Worm (Caenorhabditis elegans) whole organism, late embryonic: Measurements from ENCODE around the gene T24B8.3.

ENCODE experiments used
- C08G9.2 ChIP-seq: sonication (generic microtip); optimal IDR thresholded peaks from 2 replicates; lab custom pipeline; 2016; ENCODE audit warnings: mild to moderate bottlenecking, missing genetic modification characterization, moderate library complexity, missing compliant biosample characterization
- C38D4.7 ChIP-seq: fragments of 200-800 bp; sonication (Bioruptor generic); optimal IDR thresholded peaks from 2 replicates; lab custom pipeline; 2018; ENCODE audit warnings: mild to moderate bottlenecking, missing genetic modification characterization, moderate library complexity, missing compliant biosample characterization
- F13H6.1 ChIP-seq: sonication (generic microtip); optimal IDR thresholded peaks from 2 replicates; lab custom pipeline; 2016; ENCODE audit warnings: missing genetic modification characterization, missing compliant biosample characterization
- ahr-1 ChIP-seq: sonication (generic microtip); optimal IDR thresholded peaks from 2 replicates; lab custom pipeline; 2016; ENCODE audit warnings: missing genetic modification characterization, missing compliant biosample characterization
- ama-1 ChIP-seq: fragments of 150-350 bp; optimal IDR thresholded peaks from 2 replicates; lab custom pipeline; 2014
- ceh-18 ChIP-seq: sonication (generic microtip); optimal IDR thresholded peaks from 2 replicates; lab custom pipeline; 2016; ENCODE audit warnings: missing genetic modification characterization, missing compliant biosample characterization
- ceh-19 ChIP-seq: fragments of 200-800 bp; sonication (Bioruptor generic); optimal IDR thresholded peaks from 2 replicates; lab custom pipeline; 2018; ENCODE audit warnings: mild to moderate bottlenecking, missing genetic modification characterization, missing compliant biosample characterization
- ceh-2 ChIP-seq: sonication (generic microtip); optimal IDR thresholded peaks from 2 replicates; lab custom pipeline; 2016; ENCODE audit warnings: missing genotype, missing genetic modification characterization, missing compliant biosample characterization
- ceh-22 ChIP-seq: sonication (generic microtip); optimal IDR thresholded peaks from 2 replicates; lab custom pipeline; 2017; ENCODE audit warnings: missing biosample characterization, missing genetic modification characterization
- ceh-24 ChIP-seq: sonication (generic microtip); optimal IDR thresholded peaks from 2 replicates; lab custom pipeline; 2016; ENCODE audit warnings: mild to moderate bottlenecking, missing genetic modification characterization, missing compliant biosample characterization
- ceh-30 ChIP-seq: fragments of 150-350 bp; optimal IDR thresholded peaks from 2 replicates; lab custom pipeline; 2014; ENCODE audit warnings: missing biosample characterization, missing genetic modification characterization
- ceh-34 ChIP-seq: sonication (generic microtip); optimal IDR thresholded peaks from 2 replicates; lab custom pipeline; 2016; ENCODE audit warnings: mild to moderate bottlenecking, missing genetic modification characterization, missing compliant biosample characterization
- ceh-45 ChIP-seq: fragments of 200-800 bp; sonication (Bioruptor generic); IDR thresholded peaks from 2 replicates; pipeline ENCODE4 v1.3.6; 2022; ENCODE audit warnings: missing genetic modification reagents, missing genetic modification characterization, missing compliant biosample characterization
- ceh-48 ChIP-seq: sonication (generic microtip); optimal IDR thresholded peaks from 2 replicates; lab custom pipeline; 2016; ENCODE audit warnings: missing genetic modification characterization, inconsistent platforms, missing compliant biosample characterization
- ceh-9 ChIP-seq: sonication (generic microtip); optimal IDR thresholded peaks from 2 replicates; lab custom pipeline; 2016; ENCODE audit warnings: mild to moderate bottlenecking, missing genetic modification characterization, inconsistent platforms, missing compliant biosample characterization
- dmd-4 ChIP-seq: sonication (generic microtip); optimal IDR thresholded peaks from 2 replicates; lab custom pipeline; 2016; ENCODE audit warnings: borderline replicate concordance, missing genetic modification characterization, missing compliant biosample characterization
- dve-1 ChIP-seq: sonication (generic microtip); optimal IDR thresholded peaks from 2 replicates; lab custom pipeline; 2017; ENCODE audit warnings: antibody characterized with exemption, mild to moderate bottlenecking, missing genetic modification characterization, missing compliant biosample characterization
- elt-2 ChIP-seq: sonication (generic microtip); optimal IDR thresholded peaks from 2 replicates; lab custom pipeline; 2016; ENCODE audit warnings: missing genetic modification reagents, missing genetic modification characterization, missing compliant biosample characterization
- elt-4 ChIP-seq: sonication (generic microtip); optimal IDR thresholded peaks from 2 replicates; lab custom pipeline; 2016; ENCODE audit warnings: missing genetic modification characterization, missing compliant biosample characterization
- fax-1 ChIP-seq: sonication (generic microtip); optimal IDR thresholded peaks from 2 replicates; lab custom pipeline; 2016; ENCODE audit warnings: missing genotype, missing genetic modification characterization, missing compliant biosample characterization
- fkh-10 ChIP-seq: fragments of 150-350 bp; optimal IDR thresholded peaks from 2 replicates; lab custom pipeline; 2014; ENCODE audit warnings: missing biosample characterization, missing genetic modification reagents, missing genetic modification characterization
- fkh-6 ChIP-seq: sonication (generic microtip); optimal IDR thresholded peaks from 2 replicates; lab custom pipeline; 2016; ENCODE audit warnings: missing genetic modification characterization, missing compliant biosample characterization
- hlh-13 ChIP-seq: fragments of 200-800 bp; sonication (Bioruptor generic); optimal IDR thresholded peaks from 2 replicates; lab custom pipeline; 2018; ENCODE audit warnings: mild to moderate bottlenecking, missing genetic modification characterization, missing compliant biosample characterization
- hlh-15 ChIP-seq: sonication (generic microtip); optimal IDR thresholded peaks from 2 replicates; lab custom pipeline; 2016; ENCODE audit warnings: missing genetic modification characterization, missing compliant biosample characterization
- hlh-6 ChIP-seq: sonication (generic microtip); optimal IDR thresholded peaks from 2 replicates; lab custom pipeline; 2016; ENCODE audit warnings: missing genotype, missing genetic modification characterization, missing compliant biosample characterization
- hlh-8 ChIP-seq: sonication (generic microtip); optimal IDR thresholded peaks from 2 replicates; lab custom pipeline; 2016; ENCODE audit warnings: missing genotype, missing genetic modification characterization, missing compliant biosample characterization
- lim-6 ChIP-seq: sonication (generic microtip); optimal IDR thresholded peaks from 2 replicates; lab custom pipeline; 2016; ENCODE audit warnings: missing genetic modification characterization, missing compliant biosample characterization
- madf-2 ChIP-seq: sonication (generic microtip); optimal IDR thresholded peaks from 2 replicates; lab custom pipeline; 2017; ENCODE audit warnings: missing genetic modification characterization, missing compliant biosample characterization
- mec-3 ChIP-seq: sonication (generic microtip); optimal IDR thresholded peaks from 2 replicates; lab custom pipeline; 2016; ENCODE audit warnings: borderline replicate concordance, missing genetic modification characterization, missing compliant biosample characterization
- nfya-1 ChIP-seq: sonication (generic microtip); optimal IDR thresholded peaks from 2 replicates; lab custom pipeline; 2017; ENCODE audit warnings: missing genetic modification characterization, mild to moderate bottlenecking, missing compliant biosample characterization, antibody characterized with exemption, moderate library complexity
- nhr-11 ChIP-seq: fragments of 150-350 bp; optimal IDR thresholded peaks from 2 replicates; lab custom pipeline; 2014; ENCODE audit warnings: missing biosample characterization, missing genetic modification characterization
- nhr-232 ChIP-seq: sonication (generic microtip); optimal IDR thresholded peaks from 2 replicates; lab custom pipeline; 2016; ENCODE audit warnings: missing genetic modification characterization, missing compliant biosample characterization
- npax-4 ChIP-seq: sonication (generic microtip); optimal IDR thresholded peaks from 2 replicates; lab custom pipeline; 2016; ENCODE audit warnings: missing genetic modification characterization, missing compliant biosample characterization
- odd-2 ChIP-seq: sonication (generic microtip); optimal IDR thresholded peaks from 2 replicates; lab custom pipeline; 2017; ENCODE audit warnings: antibody characterized with exemption, mild to moderate bottlenecking, missing genetic modification characterization, missing compliant biosample characterization
- pag-3 ChIP-seq: sonication (generic microtip); optimal IDR thresholded peaks from 2 replicates; lab custom pipeline; 2016; ENCODE audit warnings: missing compliant biosample characterization, missing genetic modification characterization, borderline replicate concordance
- pat-9 ChIP-seq: fragments of 200-800 bp; sonication (Bioruptor generic); optimal IDR thresholded peaks from 2 replicates; lab custom pipeline; 2018; ENCODE audit warnings: mild to moderate bottlenecking, missing genetic modification characterization, moderate library complexity, missing compliant biosample characterization
- pha-2 ChIP-seq: sonication (generic microtip); optimal IDR thresholded peaks from 2 replicates; lab custom pipeline; 2017; ENCODE audit warnings: mild to moderate bottlenecking, missing genetic modification characterization, missing compliant biosample characterization
- pros-1 ChIP-seq: fragments of 150-350 bp; optimal IDR thresholded peaks from 2 replicates; lab custom pipeline; 2014; ENCODE audit warnings: missing biosample characterization, missing genetic modification reagents, missing genetic modification characterization
- ref-2 ChIP-seq: sonication (generic microtip); optimal IDR thresholded peaks from 2 replicates; lab custom pipeline; 2016; ENCODE audit warnings: missing genetic modification characterization, missing compliant biosample characterization
- rnt-1 ChIP-seq: sonication (generic microtip); optimal IDR thresholded peaks from 2 replicates; lab custom pipeline; 2016; ENCODE audit warnings: missing genetic modification characterization, missing compliant biosample characterization
- sdc-2 ChIP-seq: sonication (generic microtip); optimal IDR thresholded peaks from 2 replicates; lab custom pipeline; 2016; ENCODE audit warnings: missing genotype, missing genetic modification characterization, missing compliant biosample characterization
- sox-4 ChIP-seq: sonication (generic microtip); optimal IDR thresholded peaks from 2 replicates; lab custom pipeline; 2017; ENCODE audit warnings: mild to moderate bottlenecking, missing genetic modification characterization, inconsistent platforms, missing compliant biosample characterization
- tbx-2 ChIP-seq: sonication (generic microtip); optimal IDR thresholded peaks from 2 replicates; lab custom pipeline; 2016; ENCODE audit warnings: missing genetic modification characterization, missing compliant biosample characterization
- tbx-7 ChIP-seq: sonication (generic microtip); optimal IDR thresholded peaks from 2 replicates; lab custom pipeline; 2016; ENCODE audit warnings: missing genotype, missing genetic modification characterization, missing compliant biosample characterization
- ttx-3 ChIP-seq: sonication (generic microtip); optimal IDR thresholded peaks from 2 replicates; lab custom pipeline; 2016; ENCODE audit warnings: missing genetic modification reagents, missing genetic modification characterization, missing compliant biosample characterization
- unc-3 ChIP-seq, 2 experiments: fragments of 200-800 bp in 1 of 2; sonication (Bioruptor generic) in 1 of 2; sonication (generic microtip) in 1 of 2; conservative IDR thresholded peaks in 1 of 2; optimal IDR thresholded peaks in 1 of 2; 2 replicates each; pipeline versions ENCODE4 v1.3.6 to Lab custom; 2016 to 2022; ENCODE audit warnings: missing compliant biosample characterization in 2 of 2, missing genetic modification characterization in 2 of 2, missing genetic modification reagents in 1 of 2
- unc-42 ChIP-seq: sonication (generic microtip); optimal IDR thresholded peaks from 2 replicates; lab custom pipeline; 2016; ENCODE audit warnings: missing genotype, missing genetic modification characterization, missing compliant biosample characterization
- unc-55 ChIP-seq: sonication (generic microtip); optimal IDR thresholded peaks from 2 replicates; lab custom pipeline; 2017; ENCODE audit warnings: missing biosample characterization, missing genetic modification reagents, missing genetic modification characterization
- unc-86 ChIP-seq: sonication (generic microtip); optimal IDR thresholded peaks from 2 replicates; lab custom pipeline; 2016; ENCODE audit warnings: missing genetic modification characterization, missing compliant biosample characterization
- zip-5 ChIP-seq: sonication (generic microtip); optimal IDR thresholded peaks from 2 replicates; lab custom pipeline; 2016; ENCODE audit warnings: missing genetic modification characterization, missing compliant biosample characterization
- ztf-16 ChIP-seq: sonication (generic microtip); optimal IDR thresholded peaks from 2 replicates; lab custom pipeline; 2017; ENCODE audit warnings: missing genetic modification characterization, missing compliant biosample characterization

The T24B8.3 gene

ce11 chrII:9056215-9056819, 4.6 kb downstream of the T24B8.3 start:
- TF ChIP-seq tbx-2 (no peak), ama-1 (no peak), hlh-6 (no peak)

- TF ChIP-seq sdc-2 (tag; lab: Kevin White, UChicago): no peak
- TF ChIP-seq madf-2 (tag; lab: Kevin White, UChicago): peak; percentile 52
- TF ChIP-seq lim-6 (tag; lab: Kevin White, UChicago): no peak
- no peak for TF ChIP-seq pha-2 (tag; lab: Kevin White, UChicago)
- TF ChIP-seq pag-3 (tag; lab: Kevin White, UChicago): no peak
- TF ChIP-seq ceh-34 (tag; lab: Kevin White, UChicago): no peak
- no peak for TF ChIP-seq ceh-22 (tag; lab: Kevin White, UChicago)
- no peak for TF ChIP-seq dmd-4 (tag; lab: Kevin White, UChicago)
- no peak for TF ChIP-seq odd-2 (tag; lab: Kevin White, UChicago)
- TF ChIP-seq ahr-1 (tag; lab: Kevin White, UChicago): no peak
- no peak for TF ChIP-seq tbx-7 (tag; lab: Kevin White, UChicago)
- peak; percentile 68 for TF ChIP-seq ref-2 (tag; lab: Kevin White, UChicago)
- no peak for TF ChIP-seq ttx-3 (tag; lab: Kevin White, UChicago)
- TF ChIP-seq mec-3: no peak
- TF ChIP-seq ceh-2 (tag; lab: Kevin White, UChicago): peak; percentile 0
- TF ChIP-seq ceh-9 (tag; lab: Kevin White, UChicago): no peak
- TF ChIP-seq ceh-30 (tag; lab: Kevin White, UChicago): peak; percentile 89
- peak; percentile 49; the same call in 1 of the 2 replicates for TF ChIP-seq ceh-45 (GFP tag; lab: Robert Waterston, UW)
- no peak for TF ChIP-seq nhr-232 (tag; lab: Kevin White, UChicago)
- TF ChIP-seq hlh-13: no peak
- peak; percentile 8 for TF ChIP-seq tbx-2
- peak; percentile 22 for TF ChIP-seq dve-1 (tag; lab: Kevin White, UChicago)
- peak; percentile 55 for TF ChIP-seq ceh-18
- no peak for TF ChIP-seq pros-1 (tag; lab: Kevin White, UChicago)
- no peak for TF ChIP-seq hlh-15 (tag; lab: Kevin White, UChicago)
- TF ChIP-seq sox-4 (tag; lab: Kevin White, UChicago): no peak
- no peak for TF ChIP-seq nhr-11 (tag; lab: Kevin White, UChicago)
- TF ChIP-seq hlh-8 (tag; lab: Kevin White, UChicago): no peak
- peak; percentile 9 for TF ChIP-seq ceh-19 (GFP tag; lab: Kevin White, UChicago)
- peak; percentile 64 for TF ChIP-seq rnt-1 (tag; lab: Kevin White, UChicago)
- no peak for TF ChIP-seq zip-5 (tag; lab: Kevin White, UChicago)
- no peak for TF ChIP-seq elt-4 (tag; lab: Kevin White, UChicago)
- TF ChIP-seq npax-4 (tag; lab: Kevin White, UChicago): no peak
- peak; percentile 70 for TF ChIP-seq nfya-1
- peak; percentile 59 for TF ChIP-seq ztf-16
- peak; percentile 48 for TF ChIP-seq pat-9 (tag; lab: Kevin White, UChicago)
- TF ChIP-seq unc-55 (GFP tag; lab: Kevin White, UChicago): peak; percentile 87
- TF ChIP-seq fax-1: no peak
- TF ChIP-seq unc-86 (tag; lab: Kevin White, UChicago): peak; percentile 42
- TF ChIP-seq hlh-6: no peak
- no peak for TF ChIP-seq ceh-24
- no peak for TF ChIP-seq elt-2 (tag; lab: Kevin White, UChicago)
- no peak for TF ChIP-seq unc-3 (GFP tag; conservative IDR thresholded peaks at IDR 0.05; lab: Robert Waterston, UW)
- TF ChIP-seq unc-3 (tag; optimal IDR thresholded peaks at IDR 0.05; lab: Kevin White, UChicago): peak; percentile 9
- TF ChIP-seq fkh-10 (GFP tag; lab: Kevin White, UChicago): no peak
- TF ChIP-seq fkh-6 (tag; lab: Kevin White, UChicago): no peak
- peak; percentile 2 for TF ChIP-seq F13H6.1 (tag; lab: Kevin White, UChicago)
- TF ChIP-seq ceh-48: no peak
- peak; percentile 93 for TF ChIP-seq unc-42 (tag; lab: Kevin White, UChicago)
- TF ChIP-seq C08G9.2 (tag; lab: Kevin White, UChicago): peak; percentile 34
- TF ChIP-seq C38D4.7: no peak
Observed at ce11 chrII:9054604-9055003, 6.3 kb downstream of the T24B8.3 start, which contains the start of gene chmp-7. TSS of gene chmp-7 (plus strand) at chrII:9054972.
